Worm (Caenorhabditis elegans) whole organism, L4 larva: ENCODE results near the gene sft-1.

Experiments used
- F37D6.2 ChIP-seq: sonication (generic microtip); optimal IDR thresholded peaks from 2 replicates; lab custom pipeline; 2016; ENCODE audit warnings: mild to moderate bottlenecking, missing genetic modification characterization, missing compliant biosample characterization
- daf-12 ChIP-seq: fragments of 150-350 bp; optimal IDR thresholded peaks from 2 replicates; lab custom pipeline; 2014; ENCODE audit warnings: missing biosample characterization, missing genetic modification reagents, missing genetic modification characterization
- fkh-10 ChIP-seq: fragments of 150-350 bp; optimal IDR thresholded peaks from 2 replicates; lab custom pipeline; 2014; ENCODE audit warnings: missing biosample characterization, missing genetic modification reagents, missing genetic modification characterization
- pha-4 ChIP-seq, 2 experiments: fragments of 150-350 bp in 1 of 2; fragments of 200-800 bp in 1 of 2; sonication (Bioruptor generic) in 1 of 2; IDR thresholded peaks in 1 of 2; optimal IDR thresholded peaks in 1 of 2; 2 replicates each; pipeline versions ENCODE4 v1.3.6 to Lab custom; 2014 to 2022; ENCODE audit warnings: missing genetic modification characterization in 2 of 2, missing genetic modification reagents in 2 of 2, missing biosample characterization in 1 of 2, missing compliant biosample characterization in 1 of 2
- skn-1 ChIP-seq: fragments of 150-350 bp; optimal IDR thresholded peaks from 2 replicates; lab custom pipeline; 2014; ENCODE audit warnings: missing biosample characterization, missing genetic modification characterization
- snpc-1.2 ChIP-seq: fragments of 200-800 bp; sonication (Bioruptor generic); IDR thresholded peaks from 2 replicates; pipeline ENCODE4 v1.3.6; 2022; ENCODE audit warnings: missing genetic modification reagents, missing genetic modification characterization, missing compliant biosample characterization

DNA sequence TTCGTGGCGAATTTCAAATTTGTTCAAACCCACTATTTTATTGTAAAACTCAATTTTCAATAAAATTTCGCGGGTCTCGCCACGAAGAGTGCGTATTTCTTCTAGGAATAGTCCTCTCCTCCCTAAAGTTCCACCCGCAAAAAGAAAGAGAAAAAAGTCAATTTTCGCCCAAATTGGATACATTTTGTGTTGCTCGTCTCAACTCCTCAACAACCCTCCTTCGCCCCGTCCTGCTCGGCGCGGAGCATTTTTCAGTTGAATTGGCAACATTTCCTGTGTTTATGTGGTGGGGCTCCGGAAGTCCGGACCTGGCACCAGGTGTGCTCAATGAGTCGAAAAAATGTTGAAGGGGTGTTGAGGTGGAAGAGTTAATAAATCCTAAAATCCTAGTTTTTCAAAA, 51.6 kb downstream of the sft-1 start:
- TF ChIP-seq daf-12 (tag; lab: Kevin White, UChicago) (no peak), fkh-10 (GFP tag; lab: Kevin White, UChicago) (no peak), skn-1 (no peak), snpc-1.2 (GFP tag; lab: Robert Waterston, UW) (no peak), pha-4 (GFP tag; IDR thresholded peaks at IDR 0.05; lab: Robert Waterston, UW) (no peak), pha-4 (tag; optimal IDR thresholded peaks at IDR 0.05; lab: Kevin White, UChicago) (no peak), F37D6.2 (no peak)
